Fruit fly (Drosophila melanogaster) whole organism, prepupa: Measurements from ENCODE around the gene alpha-Est6.
A peak's percentile ranks its signal among the peaks of the same experiment; 100 is the strongest.

ENCODE experiments used
- Blimp-1 ChIP-seq: fragments of 200-800 bp; sonication (Bioruptor generic); optimal IDR thresholded peaks from 3 replicates; lab custom pipeline; 2017; ENCODE audit warnings: missing biosample characterization, missing genetic modification characterization, mild to moderate bottlenecking, moderate library complexity, missing genetic modification reagents
- CG10631 ChIP-seq: fragments of 200-800 bp; sonication (Bioruptor generic); optimal IDR thresholded peaks from 2 replicates; lab custom pipeline; 2016; ENCODE audit warnings: missing biosample characterization, missing genetic modification characterization
- CG10669 ChIP-seq: fragments of 200-800 bp; sonication (Bioruptor generic); optimal IDR thresholded peaks from 3 replicates; lab custom pipeline; 2018; ENCODE audit warnings: missing biosample characterization, mild to moderate bottlenecking, missing genetic modification characterization, moderate library complexity
- CG11762 ChIP-seq: fragments of 200-800 bp; sonication (Bioruptor generic); optimal IDR thresholded peaks from 3 replicates; lab custom pipeline; 2016; ENCODE audit warnings: missing biosample characterization, missing genetic modification characterization; ENCODE audit not compliant: insufficient read depth
- CG11902 ChIP-seq: fragments of 200-800 bp; sonication (Bioruptor generic); optimal IDR thresholded peaks from 3 replicates; lab custom pipeline; 2016; ENCODE audit warnings: missing biosample characterization, missing genetic modification characterization
- CG15336 ChIP-seq: fragments of 200-800 bp; sonication (Bioruptor generic); IDR thresholded peaks from 2 replicates; pipeline ENCODE4 v1.3.6; 2022; ENCODE audit warnings: missing biosample characterization, missing genetic modification characterization
- CG16779 ChIP-seq: fragments of 200-800 bp; sonication (Bioruptor generic); optimal IDR thresholded peaks from 3 replicates; lab custom pipeline; 2017; ENCODE audit warnings: missing biosample characterization, mild to moderate bottlenecking, missing genetic modification characterization
- CG3032 ChIP-seq: fragments of 200-800 bp; optimal IDR thresholded peaks from 2 replicates; lab custom pipeline; 2019; ENCODE audit warnings: missing biosample characterization, mild to moderate bottlenecking, missing genetic modification characterization, moderate library complexity
- CG31627 ChIP-seq: fragments of 200-800 bp; sonication (Bioruptor generic); optimal IDR thresholded peaks from 3 replicates; lab custom pipeline; 2016; ENCODE audit warnings: missing biosample characterization, missing genetic modification characterization
- CG32006 ChIP-seq: fragments of 200-800 bp; sonication (Bioruptor generic); optimal IDR thresholded peaks from 3 replicates; lab custom pipeline; 2017; ENCODE audit warnings: missing biosample characterization, mild to moderate bottlenecking, missing genetic modification characterization
- CG34406 ChIP-seq: fragments of 200-800 bp; sonication (Bioruptor generic); optimal IDR thresholded peaks from 3 replicates; lab custom pipeline; 2016; ENCODE audit warnings: missing biosample characterization, missing genetic modification characterization
- CG3919 ChIP-seq: fragments of 200-800 bp; sonication (Bioruptor generic); optimal IDR thresholded peaks from 3 replicates; lab custom pipeline; 2016; ENCODE audit warnings: missing biosample characterization, missing genetic modification characterization
- CG4318 ChIP-seq: fragments of 200-800 bp; sonication (Bioruptor generic); optimal IDR thresholded peaks from 3 replicates; lab custom pipeline; 2017; ENCODE audit warnings: missing biosample characterization, mild to moderate bottlenecking, missing genetic modification characterization
- CG6163 ChIP-seq: fragments of 200-800 bp; sonication (Bioruptor generic); IDR thresholded peaks from 3 replicates; pipeline ENCODE4 v1.3.6; 2022; ENCODE audit warnings: missing biosample characterization, missing genetic modification characterization
- CG6276 ChIP-seq: fragments of 200-800 bp; sonication (Bioruptor generic); optimal IDR thresholded peaks from 2 replicates; lab custom pipeline; 2017; ENCODE audit warnings: missing biosample characterization, mild to moderate bottlenecking, missing genetic modification characterization
- CG6808 ChIP-seq: fragments of 200-800 bp; sonication (Bioruptor generic); optimal IDR thresholded peaks from 3 replicates; lab custom pipeline; 2017; ENCODE audit warnings: missing biosample characterization, missing genetic modification characterization, mild to moderate bottlenecking, moderate library complexity, missing genetic modification reagents
- CG6854 ChIP-seq: fragments of 200-800 bp; sonication (Bioruptor generic); optimal IDR thresholded peaks from 2 replicates; lab custom pipeline; 2017; ENCODE audit warnings: missing biosample characterization, mild to moderate bottlenecking, missing genetic modification characterization
- CG8119 ChIP-seq: fragments of 200-800 bp; sonication (Bioruptor generic); IDR thresholded peaks from 3 replicates; pipeline ENCODE4 v1.3.6; 2022; ENCODE audit warnings: missing biosample characterization, missing genetic modification characterization
- CG8632 ChIP-seq: fragments of 200-800 bp; sonication (Bioruptor generic); optimal IDR thresholded peaks from 3 replicates; lab custom pipeline; 2016; ENCODE audit warnings: missing biosample characterization, missing genetic modification characterization
- CG9139 ChIP-seq: fragments of 200-800 bp; sonication (Bioruptor generic); optimal IDR thresholded peaks from 3 replicates; lab custom pipeline; 2017; ENCODE audit warnings: missing biosample characterization, mild to moderate bottlenecking, missing genetic modification characterization
- Eip78C ChIP-seq: fragments of 200-800 bp; sonication (Bioruptor generic); peaks from one replicate; lab custom pipeline; 2016; ENCODE audit warnings: missing biosample characterization, missing genetic modification characterization
- Eip93F ChIP-seq: fragments of 200-800 bp; sonication (Bioruptor generic); optimal IDR thresholded peaks from 2 replicates; lab custom pipeline; 2016; ENCODE audit warnings: missing biosample characterization, mild to moderate bottlenecking, missing genetic modification characterization
- Ets21C ChIP-seq: fragments of 200-800 bp; sonication (Bioruptor generic); optimal IDR thresholded peaks from 3 replicates; lab custom pipeline; 2016; ENCODE audit warnings: missing biosample characterization, missing genetic modification characterization
- Hr4 ChIP-seq: fragments of 200-800 bp; sonication (Bioruptor generic); optimal IDR thresholded peaks from 3 replicates; lab custom pipeline; 2016; ENCODE audit warnings: missing biosample characterization, missing genetic modification characterization
- Lpt ChIP-seq: fragments of 200-800 bp; sonication (Bioruptor generic); optimal IDR thresholded peaks from 3 replicates; lab custom pipeline; 2016; ENCODE audit warnings: missing biosample characterization, missing genetic modification characterization
- OdsH ChIP-seq: fragments of 200-800 bp; sonication (Bioruptor generic); optimal IDR thresholded peaks from 3 replicates; lab custom pipeline; 2016; ENCODE audit warnings: missing biosample characterization, missing genetic modification characterization
- Sox14 ChIP-seq: fragments of 200-800 bp; sonication (Bioruptor generic); optimal IDR thresholded peaks from 3 replicates; lab custom pipeline; 2016; ENCODE audit warnings: missing biosample characterization, missing genetic modification characterization
- Sox15 ChIP-seq: fragments of 200-800 bp; sonication (Bioruptor generic); optimal IDR thresholded peaks from 3 replicates; lab custom pipeline; 2016; ENCODE audit warnings: missing biosample characterization, missing genetic modification characterization
- achi ChIP-seq: fragments of 200-800 bp; sonication (Bioruptor generic); optimal IDR thresholded peaks from 3 replicates; lab custom pipeline; 2016; ENCODE audit warnings: missing biosample characterization, missing genetic modification characterization
- cyc ChIP-seq: fragments of 200-800 bp; sonication (Bioruptor generic); optimal IDR thresholded peaks from 3 replicates; lab custom pipeline; 2016; ENCODE audit warnings: missing biosample characterization, missing genetic modification characterization
- dac ChIP-seq: fragments of 200-800 bp; sonication (Bioruptor generic); optimal IDR thresholded peaks from 2 replicates; lab custom pipeline; 2017; ENCODE audit warnings: missing biosample characterization, mild to moderate bottlenecking, missing genetic modification characterization
- eg ChIP-seq: fragments of 200-800 bp; sonication (Bioruptor generic); IDR thresholded peaks from 3 replicates; pipeline ENCODE4 v1.3.6; 2022; ENCODE audit warnings: missing biosample characterization, missing genetic modification characterization
- fd59A ChIP-seq: fragments of 200-800 bp; sonication (Bioruptor generic); optimal IDR thresholded peaks from 2 replicates; lab custom pipeline; 2017; ENCODE audit warnings: missing biosample characterization, mild to moderate bottlenecking, missing genetic modification characterization, missing genetic modification reagents
- fd85E ChIP-seq: fragments of 200-800 bp; sonication (Bioruptor generic); optimal IDR thresholded peaks from 3 replicates; lab custom pipeline; 2016; ENCODE audit warnings: missing biosample characterization, missing genetic modification characterization
- fkh ChIP-seq: fragments of 200-800 bp; sonication (Bioruptor generic); optimal IDR thresholded peaks from 3 replicates; lab custom pipeline; 2017; ENCODE audit warnings: missing biosample characterization, mild to moderate bottlenecking, missing genetic modification characterization, moderate library complexity
- lz ChIP-seq: fragments of 200-800 bp; sonication (Bioruptor generic); optimal IDR thresholded peaks from 3 replicates; lab custom pipeline; 2016; ENCODE audit warnings: missing biosample characterization, missing genetic modification characterization
- net ChIP-seq: fragments of 200-800 bp; sonication (Bioruptor generic); optimal IDR thresholded peaks from 3 replicates; lab custom pipeline; 2016; ENCODE audit warnings: missing biosample characterization, missing genetic modification characterization
- pdm3 ChIP-seq: fragments of 200-800 bp; sonication (Bioruptor generic); optimal IDR thresholded peaks from 3 replicates; lab custom pipeline; 2016; ENCODE audit warnings: missing biosample characterization, missing genetic modification characterization
- salr ChIP-seq, 2 experiments: fragments of 200-800 bp; sonication (Bioruptor generic); optimal IDR thresholded peaks; 3 replicates each; lab custom pipeline; 2016 to 2018; ENCODE audit warnings: missing biosample characterization in 2 of 2, missing genetic modification characterization in 2 of 2, mild to moderate bottlenecking in 1 of 2
- spab ChIP-seq: fragments of 200-800 bp; sonication (Bioruptor generic); optimal IDR thresholded peaks from 2 replicates; lab custom pipeline; 2017; ENCODE audit warnings: missing biosample characterization, mild to moderate bottlenecking, missing genetic modification characterization, missing genetic modification reagents
- ss ChIP-seq, 2 experiments: fragments of 200-800 bp; sonication (Bioruptor generic); optimal IDR thresholded peaks; 2 replicates in 1 of 2; 3 replicates in 1 of 2; lab custom pipeline; 2017 to 2018; ENCODE audit warnings: mild to moderate bottlenecking in 2 of 2, missing biosample characterization in 2 of 2, missing genetic modification characterization in 2 of 2, moderate library complexity in 1 of 2
- svp ChIP-seq: fragments of 200-800 bp; sonication (Bioruptor generic); peaks from one replicate; lab custom pipeline; 2016; ENCODE audit warnings: missing biosample characterization, missing genetic modification characterization
- topi ChIP-seq: fragments of 200-800 bp; sonication (Bioruptor generic); optimal IDR thresholded peaks from 3 replicates; lab custom pipeline; 2016; ENCODE audit warnings: missing biosample characterization, missing genetic modification characterization

Gene alpha-Est6

DNA sequence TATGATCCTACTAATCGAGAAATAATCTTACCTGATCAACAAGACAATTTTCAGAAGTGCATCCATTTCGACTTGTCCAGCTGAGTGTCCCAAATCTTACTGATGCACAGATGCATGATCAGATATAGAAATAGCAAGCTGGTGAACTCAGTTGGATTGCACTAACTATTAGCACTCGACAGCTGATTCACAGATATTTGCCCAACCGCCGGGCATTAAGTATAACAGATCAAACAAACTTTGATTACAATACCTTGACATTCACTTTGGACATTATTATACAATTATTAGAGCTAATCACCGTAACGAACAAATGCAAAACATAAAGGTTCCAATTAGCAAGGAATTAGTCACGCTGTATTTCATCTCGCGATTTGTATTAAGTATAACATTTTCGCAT, 35.4 kb downstream of the alpha-Est6 start, which contains the start of gene CG42656:
CG42656 (minus strand) TSS at position 101 of the 400 bp plus-strand sequence.
- no peak for TF ChIP-seq Sox15 (GFP tag; lab: Kevin White, UChicago)
- no peak for TF ChIP-seq topi (GFP tag; lab: Kevin White, UChicago)
- no peak for TF ChIP-seq CG11902 (GFP tag; lab: Kevin White, UChicago)
- TF ChIP-seq dac (GFP tag; lab: Kevin White, UChicago): no peak
- no peak for TF ChIP-seq CG11762 (GFP tag; lab: Kevin White, UChicago)
- no peak for TF ChIP-seq CG4318 (GFP tag; lab: Kevin White, UChicago)
- TF ChIP-seq net (GFP tag; lab: Kevin White, UChicago): no peak
- TF ChIP-seq CG16779 (tag; lab: Kevin White, UChicago): no peak
- TF ChIP-seq CG9139 (GFP tag; lab: Kevin White, UChicago): no peak
- TF ChIP-seq Hr4 (GFP tag; lab: Kevin White, UChicago): no peak
- no peak for TF ChIP-seq eg

DNA sequence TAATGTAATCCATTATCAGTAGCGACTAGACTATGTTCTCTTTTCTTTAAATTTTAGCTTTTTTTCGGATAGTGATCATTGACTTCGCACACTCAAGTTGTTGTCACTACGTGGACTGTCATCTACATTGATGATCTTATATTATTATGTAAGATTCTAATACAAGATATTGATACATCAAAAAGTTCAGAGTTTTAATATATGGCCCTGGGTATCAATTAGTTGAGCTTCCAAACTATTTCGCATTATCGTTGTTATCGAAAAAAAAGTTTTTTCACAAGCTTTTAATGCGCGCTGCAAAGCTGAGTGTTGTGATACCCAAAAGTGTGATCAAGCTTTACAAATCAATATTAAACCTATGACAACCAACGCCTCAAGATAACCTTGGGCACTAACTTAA, 36.5 kb downstream of the alpha-Est6 start:
- TF ChIP-seq CG32006 (GFP tag; lab: Kevin White, UChicago) (peak; percentile 36), Eip78C (GFP tag; lab: Kevin White, UChicago) (peak; percentile 72), CG9139 (GFP tag; lab: Kevin White, UChicago) (no peak), Sox14 (GFP tag; lab: Kevin White, UChicago) (no peak), salr (GFP tag; optimal IDR thresholded peaks at IDR 0.05; lab: Kevin White, UChicago) (peak in 1 of 2 experiments; percentile 23), Hr4 (GFP tag; lab: Kevin White, UChicago) (peak; percentile 31), CG34406 (GFP tag; lab: Kevin White, UChicago) (no peak), svp (peak; percentile 78), spab (no peak), fkh (peak; percentile 79)

DNA sequence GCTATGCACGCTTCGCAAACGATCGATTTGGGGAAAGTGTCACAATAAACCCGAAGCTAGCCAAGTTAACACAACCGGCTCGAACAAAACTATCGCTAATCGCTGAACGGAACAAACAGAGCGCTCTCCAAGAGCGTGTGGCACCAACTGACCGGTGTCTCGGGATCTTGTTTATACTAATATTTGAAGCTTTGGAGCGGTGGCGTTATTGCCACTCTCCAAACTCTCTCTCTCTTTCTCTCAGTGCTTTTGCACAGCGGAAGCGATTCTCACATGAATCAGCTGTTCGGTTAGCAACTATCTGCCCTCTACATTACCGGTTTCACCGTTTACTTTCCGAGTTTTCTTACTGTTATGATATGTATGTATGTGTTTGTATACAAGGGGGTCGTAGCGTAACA, 37.1 kb downstream of the alpha-Est6 start:
- TF ChIP-seq fd85E (GFP tag; lab: Kevin White, UChicago) (peak; percentile 16), CG15336 (GFP tag; lab: Robert Waterston, UW) (0 out of 2 replicates have a peak, but pooled peaks have one; percentile 6), fkh (peak; percentile 28), CG6854 (GFP tag; lab: Kevin White, UChicago) (peak; percentile 48), CG6276 (no peak)

DNA sequence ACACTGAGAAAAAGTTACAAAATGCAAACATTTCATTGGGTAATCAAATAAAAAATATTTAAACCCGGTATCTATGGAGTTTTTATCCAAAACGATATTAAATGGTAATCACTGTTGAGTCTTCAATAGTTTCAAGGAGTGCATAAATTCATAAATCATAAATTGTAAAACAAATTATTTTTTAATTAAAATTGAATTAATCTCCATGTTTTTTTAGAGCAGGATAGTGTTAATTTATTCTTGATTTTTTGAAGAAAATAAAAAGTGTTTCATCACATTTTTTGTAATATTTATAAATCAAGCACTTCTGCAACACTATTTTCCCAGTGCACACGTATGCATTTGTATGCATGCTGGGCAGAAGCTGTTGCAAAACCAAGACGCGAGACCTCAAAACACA, 37.7 kb downstream of the alpha-Est6 start:
- peak; percentile 76 for TF ChIP-seq eg
- peak; percentile 55 for TF ChIP-seq Ets21C (GFP tag; lab: Kevin White, UChicago)
- peak; percentile 61 for TF ChIP-seq cyc (GFP tag; lab: Kevin White, UChicago)
- TF ChIP-seq fd85E (GFP tag; lab: Kevin White, UChicago): no peak
- TF ChIP-seq CG8632 (GFP tag; lab: Kevin White, UChicago): peak; percentile 78
- TF ChIP-seq Sox14 (GFP tag; lab: Kevin White, UChicago): peak; percentile 71
- peak; percentile 79 for TF ChIP-seq CG10631 (GFP tag; lab: Kevin White, UChicago)
- peak; percentile 84 for TF ChIP-seq pdm3 (GFP tag; lab: Kevin White, UChicago)
- TF ChIP-seq dac (GFP tag; lab: Kevin White, UChicago): peak; percentile 44
- peak; percentile 89 for TF ChIP-seq OdsH (GFP tag; lab: Kevin White, UChicago)
- TF ChIP-seq CG6276: peak; percentile 84
- peak; percentile 59 for TF ChIP-seq CG11902 (GFP tag; lab: Kevin White, UChicago)
- TF ChIP-seq CG3919 (GFP tag; lab: Kevin White, UChicago): peak; percentile 75
- TF ChIP-seq spab: peak; percentile 46
- TF ChIP-seq ss (GFP tag; optimal IDR thresholded peaks at IDR 0.05; lab: Kevin White, UChicago): peak in 1 of 2 experiments; percentile 60
- TF ChIP-seq CG6163 (GFP tag; lab: Robert Waterston, UW): peak; percentile 56; the same call in 2 of the 3 replicates
- peak; percentile 27 for TF ChIP-seq fd59A (GFP tag; lab: Kevin White, UChicago)
- TF ChIP-seq Blimp-1: peak; percentile 29
- TF ChIP-seq CG6808 (GFP tag; lab: Kevin White, UChicago): peak; percentile 42
- no peak for TF ChIP-seq CG16779 (tag; lab: Kevin White, UChicago)
- TF ChIP-seq Eip93F (GFP tag; lab: Kevin White, UChicago): no peak
- peak; percentile 56 for TF ChIP-seq Lpt
- peak; percentile 81 for TF ChIP-seq achi (GFP tag; lab: Kevin White, UChicago)
- TF ChIP-seq CG9139 (GFP tag; lab: Kevin White, UChicago): no peak
- TF ChIP-seq lz (GFP tag; lab: Kevin White, UChicago): peak; percentile 70
- peak; percentile 95 for TF ChIP-seq CG32006 (GFP tag; lab: Kevin White, UChicago)
- peak; percentile 72 for TF ChIP-seq CG31627 (GFP tag; lab: Kevin White, UChicago)
- peak; percentile 86 for TF ChIP-seq CG8119 (GFP tag; lab: Robert Waterston, UW)
- peak; percentile 45 for TF ChIP-seq CG10669 (GFP tag; lab: Kevin White, UChicago)
- TF ChIP-seq topi (GFP tag; lab: Kevin White, UChicago): peak; percentile 79
- peak; percentile 69 for TF ChIP-seq CG3032 (tag; lab: Kevin White, UChicago)
- TF ChIP-seq CG6854 (GFP tag; lab: Kevin White, UChicago): peak; percentile 15
